In genomic region chrX:935049-935900, dm6 we compare ENCODE assay signal across 5 fruit fly cellular contexts.
A peak's percentile ranks its signal among the peaks of the same experiment; 100 is the strongest.
TF ChIP-seq lines count a peak whose summit lies in the region.

Gene TRAM, plus strand, starts transcription at chrX:935232.

TF ChIP-seq in whole organism, adult, 20 proteins besides CTCF, POLR2A, EP300 and RAD21 (continued from another document):
- TF ChIP-seq CG12768 (GFP tag; optimal IDR thresholded peaks at IDR 0.05; lab: Kevin White, UChicago) = peak; percentile 95
- peak; percentile 98 for TF ChIP-seq Hr96 (GFP tag; optimal IDR thresholded peaks at IDR 0.05; lab: Kevin White, UChicago)
- TF ChIP-seq Crg-1 (GFP tag; optimal IDR thresholded peaks at IDR 0.05; lab: Kevin White, UChicago) = peak; percentile 96
TF ChIP-seq in whole organism, adult: peak in this region for 18.

TF ChIP-seq in whole organism, embryonic, 481 proteins besides CTCF, POLR2A, EP300 and RAD21 (continued from another document and continues in another):
- TF ChIP-seq knrl (GFP tag; IDR thresholded peaks at IDR 0.05; lab: Robert Waterston, UW; ENCODE audit: partially characterized antibody) (peak; percentile 89), CG11696 (GFP tag; IDR thresholded peaks at IDR 0.05; lab: Robert Waterston, UW) (peak; percentile 92), dm (GFP tag; optimal IDR thresholded peaks at IDR 0.05; lab: Kevin White, UChicago) (peak; percentile 98), CG14667 (GFP tag; IDR thresholded peaks at IDR 0.05; lab: Robert Waterston, UW) (peak; percentile 97), gt (GFP tag; IDR thresholded peaks at IDR 0.05; lab: Robert Waterston, UW) (peak; percentile 97), dimm (GFP tag; IDR thresholded peaks at IDR 0.05; lab: Robert Waterston, UW) (peak; percentile 97), bowl (GFP tag; IDR thresholded peaks at IDR 0.05; lab: Robert Waterston, UW) (peak; percentile 97), Spps (tag; optimal IDR thresholded peaks at IDR 0.05; lab: Kevin White, UChicago) (peak; percentile 88), CG3065 (GFP tag; optimal IDR thresholded peaks at IDR 0.05; lab: Kevin White, UChicago) (peak; percentile 97), Ets65A (GFP tag; lab: Kevin White, UChicago) (peak; percentile 100), pb (GFP tag; optimal IDR thresholded peaks at IDR 0.05; lab: Kevin White, UChicago) (peak; percentile 98), unpg (GFP tag; optimal IDR thresholded peaks at IDR 0.05; lab: Kevin White, UChicago) (peak; percentile 98), Hr3 (GFP tag; optimal IDR thresholded peaks at IDR 0.05; lab: Kevin White, UChicago) (peak; percentile 97), Usf (GFP tag; optimal IDR thresholded peaks at IDR 0.05; lab: Kevin White, UChicago) (peak; percentile 98), Dref (GFP tag; IDR thresholded peaks at IDR 0.05; lab: Robert Waterston, UW) (peak; percentile 49; the same call in 1 of the 2 replicates), Vsx1 (GFP tag; optimal IDR thresholded peaks at IDR 0.05; lab: Kevin White, UChicago) (peak; percentile 94), eyg (GFP tag; optimal IDR thresholded peaks at IDR 0.05; lab: Kevin White, UChicago) (peak; percentile 96), nom (GFP tag; optimal IDR thresholded peaks at IDR 0.05; lab: Kevin White, UChicago) (peak; percentile 98), CoRest (tag; optimal IDR thresholded peaks at IDR 0.05; lab: Kevin White, UChicago) (peak; percentile 98), CG8281 (tag; optimal IDR thresholded peaks at IDR 0.05; lab: Kevin White, UChicago) (peak; percentile 87), Lim3 (GFP tag; IDR thresholded peaks at IDR 0.05; lab: Robert Waterston, UW) (peak; percentile 94), CG10274 (GFP tag; optimal IDR thresholded peaks at IDR 0.05; lab: Kevin White, UChicago) (peak; percentile 91), al (GFP tag; IDR thresholded peaks at IDR 0.05; lab: Robert Waterston, UW) (peak; percentile 99), sqz (GFP tag; optimal IDR thresholded peaks at IDR 0.05; lab: Kevin White, UChicago) (no peak), CG3838 (GFP tag; optimal IDR thresholded peaks at IDR 0.05; lab: Kevin White, UChicago) (peak; percentile 97), da (GFP tag; optimal IDR thresholded peaks at IDR 0.05; lab: Kevin White, UChicago) (peak; percentile 98), her (GFP tag; optimal IDR thresholded peaks at IDR 0.05; lab: Kevin White, UChicago) (peak; percentile 97), Aef1 (GFP tag; IDR thresholded peaks at IDR 0.05; lab: Robert Waterston, UW) (peak; percentile 99), Abd-B (GFP tag; optimal IDR thresholded peaks at IDR 0.05; lab: Kevin White, UChicago) (peak; percentile 97), Hmr (GFP tag; optimal IDR thresholded peaks at IDR 0.05; lab: Kevin White, UChicago) (peak; percentile 99), ftz-f1 (GFP tag; optimal IDR thresholded peaks at IDR 0.05; lab: Kevin White, UChicago) (peak; percentile 78), CG2678 (tag; optimal IDR thresholded peaks at IDR 0.05; lab: Kevin White, UChicago) (peak; percentile 98)

TF ChIP-seq in whole organism, prepupa, 60 proteins besides CTCF, POLR2A, EP300 and RAD21 (continued from another document and continues in another):
- peak; percentile 97 for TF ChIP-seq Ets96B (tag; optimal IDR thresholded peaks at IDR 0.05; lab: Kevin White, UChicago)
- TF ChIP-seq CG6163 (GFP tag; IDR thresholded peaks at IDR 0.05; lab: Robert Waterston, UW) = peak; percentile 99
- TF ChIP-seq salr (GFP tag; optimal IDR thresholded peaks at IDR 0.05; lab: Kevin White, UChicago) = peak in 1 of 2 experiments; percentile 96
- peak; percentile 98 to 99 for TF ChIP-seq ss (GFP tag; optimal IDR thresholded peaks at IDR 0.05; lab: Kevin White, UChicago)
- TF ChIP-seq CG7368 (GFP tag; optimal IDR thresholded peaks at IDR 0.05; lab: Kevin White, UChicago) = peak; percentile 98
- TF ChIP-seq Blimp-1 (GFP tag; optimal IDR thresholded peaks at IDR 0.05; lab: Kevin White, UChicago) = peak; percentile 92
- TF ChIP-seq net (GFP tag; optimal IDR thresholded peaks at IDR 0.05; lab: Kevin White, UChicago) = peak; percentile 97
- peak; percentile 97 for TF ChIP-seq CG6792 (GFP tag; optimal IDR thresholded peaks at IDR 0.05; lab: Kevin White, UChicago)
- peak; percentile 97 for TF ChIP-seq CG3032 (tag; optimal IDR thresholded peaks at IDR 0.05; lab: Kevin White, UChicago)
- peak; percentile 98 for TF ChIP-seq Sox14 (GFP tag; optimal IDR thresholded peaks at IDR 0.05; lab: Kevin White, UChicago)
- TF ChIP-seq dac (GFP tag; optimal IDR thresholded peaks at IDR 0.05; lab: Kevin White, UChicago) = peak; percentile 99
- TF ChIP-seq Met (GFP tag; optimal IDR thresholded peaks at IDR 0.05; lab: Kevin White, UChicago) = peak; percentile 97
- peak; percentile 98 for TF ChIP-seq CG6276 (GFP tag; optimal IDR thresholded peaks at IDR 0.05; lab: Kevin White, UChicago)
- TF ChIP-seq CG1621 (tag; optimal IDR thresholded peaks at IDR 0.05; lab: Kevin White, UChicago) = peak; percentile 96
- peak; percentile 98 for TF ChIP-seq lz (GFP tag; optimal IDR thresholded peaks at IDR 0.05; lab: Kevin White, UChicago)
- TF ChIP-seq CG3919 (GFP tag; optimal IDR thresholded peaks at IDR 0.05; lab: Kevin White, UChicago) = peak; percentile 98
- peak; percentile 77 for TF ChIP-seq Hr38 (GFP tag; optimal IDR thresholded peaks at IDR 0.05; lab: Kevin White, UChicago)
- peak; percentile 98 for TF ChIP-seq CG10669 (GFP tag; optimal IDR thresholded peaks at IDR 0.05; lab: Kevin White, UChicago)
- TF ChIP-seq CG31627 (GFP tag; optimal IDR thresholded peaks at IDR 0.05; lab: Kevin White, UChicago) = peak; percentile 97
- TF ChIP-seq Lpt (GFP tag; optimal IDR thresholded peaks at IDR 0.05; lab: Kevin White, UChicago) = peak; percentile 97
- peak; percentile 98 for TF ChIP-seq Eip78C (GFP tag; lab: Kevin White, UChicago)
- TF ChIP-seq Eip75B (GFP tag; optimal IDR thresholded peaks at IDR 0.05; lab: Kevin White, UChicago) = peak; percentile 97
- peak; percentile 97 for TF ChIP-seq cyc (GFP tag; optimal IDR thresholded peaks at IDR 0.05; lab: Kevin White, UChicago)
- TF ChIP-seq CG15336 (GFP tag; IDR thresholded peaks at IDR 0.05; lab: Robert Waterston, UW) = peak; percentile 99
- TF ChIP-seq Sox15 (GFP tag; optimal IDR thresholded peaks at IDR 0.05; lab: Kevin White, UChicago) = peak; percentile 97
- TF ChIP-seq CG6808 (GFP tag; optimal IDR thresholded peaks at IDR 0.05; lab: Kevin White, UChicago) = peak; percentile 97
- TF ChIP-seq CG4318 (GFP tag; optimal IDR thresholded peaks at IDR 0.05; lab: Kevin White, UChicago) = peak; percentile 97
- TF ChIP-seq Ets21C (GFP tag; optimal IDR thresholded peaks at IDR 0.05; lab: Kevin White, UChicago) = peak; percentile 95
- TF ChIP-seq CG8319 (GFP tag; optimal IDR thresholded peaks at IDR 0.05; lab: Kevin White, UChicago) = peak; percentile 94
- TF ChIP-seq spab (GFP tag; optimal IDR thresholded peaks at IDR 0.05; lab: Kevin White, UChicago) = peak; percentile 96
- TF ChIP-seq fkh (GFP tag; optimal IDR thresholded peaks at IDR 0.05; lab: Kevin White, UChicago) = peak; percentile 98
- peak; percentile 96 for TF ChIP-seq Smox (GFP tag; optimal IDR thresholded peaks at IDR 0.05; lab: Kevin White, UChicago)
- TF ChIP-seq fd85E (GFP tag; optimal IDR thresholded peaks at IDR 0.05; lab: Kevin White, UChicago) = peak; percentile 95

TF ChIP-seq in whole organism, pupa, 21 proteins besides CTCF, POLR2A, EP300 and RAD21 (continued from another document):
- TF ChIP-seq CG15710 (tag; optimal IDR thresholded peaks at IDR 0.05; lab: Kevin White, UChicago) = peak; percentile 98

TF ChIP-seq in whole organism, wandering third instar larva, 38 proteins besides CTCF, POLR2A, EP300 and RAD21 (continued from another document):
- TF ChIP-seq Dif (GFP tag; optimal IDR thresholded peaks at IDR 0.05; lab: Kevin White, UChicago; ENCODE audit: partially characterized antibody) = peak; percentile 47
- peak; percentile 75 for TF ChIP-seq GATAd (GFP tag; optimal IDR thresholded peaks at IDR 0.05; lab: Kevin White, UChicago)
- no peak for TF ChIP-seq usp (GFP tag; optimal IDR thresholded peaks at IDR 0.05; lab: Kevin White, UChicago)
- TF ChIP-seq br (GFP tag; optimal IDR thresholded peaks at IDR 0.05; lab: Kevin White, UChicago) = peak; percentile 98
- TF ChIP-seq Rel (GFP tag; optimal IDR thresholded peaks at IDR 0.05; lab: Kevin White, UChicago) = peak; percentile 59
- peak; percentile 92 for TF ChIP-seq Rel (tag; optimal IDR thresholded peaks at IDR 0.05; lab: Kevin White, UChicago)
- peak; percentile 98 for TF ChIP-seq ey (GFP tag; optimal IDR thresholded peaks at IDR 0.05; lab: Kevin White, UChicago)
- TF ChIP-seq CG32264 (GFP tag; optimal IDR thresholded peaks at IDR 0.05; lab: Kevin White, UChicago) = peak; percentile 84
- TF ChIP-seq CrebA (GFP tag; optimal IDR thresholded peaks at IDR 0.05; lab: Kevin White, UChicago; ENCODE audit: borderline replicate concordance) = no peak
- no peak for TF ChIP-seq Myc (optimal IDR thresholded peaks at IDR 0.05; lab: Kevin White, UChicago)
- TF ChIP-seq sage (GFP tag; optimal IDR thresholded peaks at IDR 0.05; lab: Kevin White, UChicago) = no peak
- TF ChIP-seq CG9705 (GFP tag; optimal IDR thresholded peaks at IDR 0.05; lab: Kevin White, UChicago) = peak; percentile 98
- TF ChIP-seq dmrt93B (GFP tag; optimal IDR thresholded peaks at IDR 0.05; lab: Kevin White, UChicago) = peak; percentile 98
- no peak for TF ChIP-seq dl (GFP tag; optimal IDR thresholded peaks at IDR 0.05; lab: Kevin White, UChicago; ENCODE audit: insufficient read depth in 1 of 2, partially characterized antibody in 2 of 2)
- TF ChIP-seq Sp1 (GFP tag; optimal IDR thresholded peaks at IDR 0.05; lab: Kevin White, UChicago) = peak; percentile 98
- TF ChIP-seq jim (GFP tag; optimal IDR thresholded peaks at IDR 0.05; lab: Kevin White, UChicago) = no peak
